Fruit fly (Drosophila melanogaster): ENCODE results near the gene CG33493.
A peak's percentile ranks its signal among the peaks of the same experiment; 100 is the strongest.

Gene CG33493

DNA sequence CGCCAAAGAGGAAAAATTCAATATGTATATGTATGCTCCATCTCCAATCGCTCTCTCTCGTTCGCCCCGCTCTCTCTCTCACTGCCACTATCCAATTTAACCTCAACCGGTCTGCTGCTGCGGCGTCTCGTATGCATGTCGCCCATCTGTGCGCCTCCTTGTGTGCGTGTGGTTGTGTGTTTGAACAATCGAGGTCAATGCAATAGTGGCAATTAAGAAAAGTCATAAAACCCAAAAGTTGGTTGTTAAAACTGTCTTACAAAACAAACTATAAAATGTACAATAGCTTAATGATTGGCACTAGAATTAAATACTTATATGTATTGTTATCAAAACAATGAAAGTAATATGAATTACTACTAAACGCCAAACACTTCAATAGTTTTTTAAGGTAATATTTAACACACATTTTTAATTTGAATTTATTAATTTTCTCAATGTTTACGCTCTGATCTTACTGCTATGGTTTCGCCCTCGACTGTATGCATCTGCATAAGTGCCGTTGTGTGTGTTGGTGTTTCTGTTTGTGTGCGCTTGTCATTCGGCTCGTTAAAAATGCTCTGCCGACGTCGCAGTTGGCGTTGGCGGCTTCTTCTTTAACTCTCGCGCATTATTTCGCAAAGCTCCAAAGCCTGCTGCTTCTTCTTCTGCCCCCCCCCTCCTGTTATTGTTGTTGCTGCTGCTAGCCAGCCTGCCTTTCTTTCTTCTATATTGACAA is 27.4 kb downstream of the CG33493 start (continued):
- TF ChIP-seq CG12071 (GFP tag; optimal IDR thresholded peaks at IDR 0.05) = peak; percentile 94
- TF ChIP-seq CG15696 (tag; optimal IDR thresholded peaks at IDR 0.05) = peak; percentile 98
- no peak for TF ChIP-seq usp (GFP tag; optimal IDR thresholded peaks at IDR 0.05)
- peak; percentile 95 for TF ChIP-seq CG17568 (GFP tag; optimal IDR thresholded peaks at IDR 0.05)
- TF ChIP-seq ind (GFP tag; optimal IDR thresholded peaks at IDR 0.05) = peak; percentile 92
- TF ChIP-seq CoRest (tag; optimal IDR thresholded peaks at IDR 0.05) = peak; percentile 99
- 0 out of 2 replicates have a peak, but pooled peaks have one; percentile 57 for TF ChIP-seq Lim3 (GFP tag; IDR thresholded peaks at IDR 0.05)
- TF ChIP-seq Drgx (GFP tag; IDR thresholded peaks at IDR 0.05) = peak; percentile 97
- TF ChIP-seq Xbp1 (GFP tag; optimal IDR thresholded peaks at IDR 0.05) = peak; percentile 95
- peak; percentile 78 for TF ChIP-seq ssp (GFP tag; IDR thresholded peaks at IDR 0.05)
- peak; percentile 45 for TF ChIP-seq MESR4 (GFP tag; optimal IDR thresholded peaks at IDR 0.05)
- peak; percentile 95 for TF ChIP-seq lbe (GFP tag; optimal IDR thresholded peaks at IDR 0.05)
- TF ChIP-seq bab2 (GFP tag; optimal IDR thresholded peaks at IDR 0.05) = peak; percentile 89
- no peak for TF ChIP-seq ato (GFP tag; IDR thresholded peaks at IDR 0.05; ENCODE audit: partially characterized antibody)
- TF ChIP-seq CG6765 (GFP tag; optimal IDR thresholded peaks at IDR 0.05) = peak; percentile 96
- TF ChIP-seq D19B (GFP tag; optimal IDR thresholded peaks at IDR 0.05) = peak; percentile 89
- TF ChIP-seq grau (tag; optimal IDR thresholded peaks at IDR 0.05) = peak; percentile 97
- no peak for TF ChIP-seq bbx (GFP tag; IDR thresholded peaks at IDR 0.05; ENCODE audit: partially characterized antibody)
- peak; percentile 76 for TF ChIP-seq CG3838 (GFP tag; optimal IDR thresholded peaks at IDR 0.05)
- no peak for TF ChIP-seq CG14860 (GFP tag; IDR thresholded peaks at IDR 0.05; ENCODE audit: partially characterized antibody)
- peak; percentile 45; the same call in 1 of the 2 replicates for TF ChIP-seq NFAT (GFP tag; IDR thresholded peaks at IDR 0.05)
- TF ChIP-seq CG13775 (GFP tag; optimal IDR thresholded peaks at IDR 0.05) = peak; percentile 98
- TF ChIP-seq Pdp1 (GFP tag; optimal IDR thresholded peaks at IDR 0.05) = peak; percentile 88 to 94
- TF ChIP-seq CG6683 (GFP tag; optimal IDR thresholded peaks at IDR 0.05) = peak; percentile 94
- peak; percentile 71 for TF ChIP-seq dm (GFP tag; optimal IDR thresholded peaks at IDR 0.05)
- peak; percentile 98 for TF ChIP-seq CG12104 (GFP tag; optimal IDR thresholded peaks at IDR 0.05)
- TF ChIP-seq CG7839 (tag; optimal IDR thresholded peaks at IDR 0.05) = peak; percentile 99
- TF ChIP-seq fd96Cb (tag; optimal IDR thresholded peaks at IDR 0.05) = peak; percentile 97
- peak; percentile 79 for TF ChIP-seq CG15073 (GFP tag; optimal IDR thresholded peaks at IDR 0.05)
- TF ChIP-seq CG18599 (GFP tag; optimal IDR thresholded peaks at IDR 0.05) = peak; percentile 96
- TF ChIP-seq CG12769 (tag; optimal IDR thresholded peaks at IDR 0.05) = peak; percentile 92
- TF ChIP-seq CG17385 (GFP tag; optimal IDR thresholded peaks at IDR 0.05) = peak; percentile 96
- peak; percentile 94 for TF ChIP-seq cwo (GFP tag; optimal IDR thresholded peaks at IDR 0.05)
- TF ChIP-seq seq (GFP tag; IDR thresholded peaks at IDR 0.05) = peak; percentile 96
- TF ChIP-seq CG2889 (GFP tag; IDR thresholded peaks at IDR 0.05) = peak; percentile 84
- peak; percentile 72 for TF ChIP-seq Bdp1 (GFP tag; optimal IDR thresholded peaks at IDR 0.05)
- peak; percentile 99 for TF ChIP-seq CG2712 (tag; optimal IDR thresholded peaks at IDR 0.05)
- TF ChIP-seq ro (GFP tag; IDR thresholded peaks at IDR 0.05) = peak; percentile 83
- TF ChIP-seq tap (tag; optimal IDR thresholded peaks at IDR 0.05) = peak; percentile 98
- TF ChIP-seq btn (GFP tag; optimal IDR thresholded peaks at IDR 0.05) = peak; percentile 84
- peak; percentile 68 for TF ChIP-seq psq (GFP tag; optimal IDR thresholded peaks at IDR 0.05)
- TF ChIP-seq sisA (GFP tag; IDR thresholded peaks at IDR 0.05) = peak; percentile 92
- peak; percentile 97 for TF ChIP-seq nau (GFP tag; optimal IDR thresholded peaks at IDR 0.05)
- peak; percentile 78 for TF ChIP-seq B-H2 (GFP tag; optimal IDR thresholded peaks at IDR 0.05)
- peak; percentile 98 for TF ChIP-seq Oli (tag; optimal IDR thresholded peaks at IDR 0.05)
- peak; percentile 67 for TF ChIP-seq NK7.1 (GFP tag; optimal IDR thresholded peaks at IDR 0.05)
- TF ChIP-seq emc (GFP tag; optimal IDR thresholded peaks at IDR 0.05) = peak; percentile 78
- TF ChIP-seq twi (tag; optimal IDR thresholded peaks at IDR 0.05) = peak; percentile 99
- TF ChIP-seq hb (GFP tag; IDR thresholded peaks at IDR 0.05; ENCODE audit: partially characterized antibody) = no peak

Measured in whole organism, embryonic.